Worm (Caenorhabditis elegans): ENCODE data around the gene W07G1.7.

The W07G1.7 gene

DNA sequence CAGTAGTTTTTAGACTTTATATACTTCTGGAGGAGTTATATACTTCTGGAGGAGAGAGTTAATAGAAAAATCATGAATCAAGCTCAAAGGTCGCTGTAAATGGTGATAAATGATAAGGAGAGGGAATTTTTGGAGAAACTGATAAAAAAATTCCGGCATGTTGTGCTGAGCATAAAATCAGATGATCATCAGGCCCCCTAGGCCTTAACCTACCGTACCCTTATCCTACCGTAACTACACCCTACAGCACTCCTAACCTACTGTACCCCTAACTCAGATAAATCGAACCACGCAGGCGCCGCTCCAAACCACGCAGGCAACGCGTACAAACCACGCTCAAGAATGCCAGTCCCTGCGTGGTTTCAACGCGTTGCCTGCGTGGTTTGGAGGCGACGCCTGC lies 33.9 kb upstream of the W07G1.7 start, which contains the start of gene F01D5.3:
F01D5.3 (minus strand) TSS at position 101 of the 400 bp plus-strand sequence.
- TF ChIP-seq nhr-28 (tag; optimal IDR thresholded peaks at IDR 0.05) (peak; percentile 7), pqm-1 (tag; optimal IDR thresholded peaks at IDR 0.05) (peak; percentile 41)

- TF ChIP-seq daf-8 (GFP tag; IDR thresholded peaks at IDR 0.05) (no peak), zag-1 (tag; optimal IDR thresholded peaks at IDR 0.05) (no peak), F44E2.7 (GFP tag; IDR thresholded peaks at IDR 0.05) (no peak), ztf-11 (tag; optimal IDR thresholded peaks at IDR 0.05) (no peak), nhr-10 (tag; optimal IDR thresholded peaks at IDR 0.05) (no peak), cey-2 (tag; optimal IDR thresholded peaks at IDR 0.05; ENCODE audit: borderline replicate concordance, insufficient read depth) (no peak), saeg-2 (GFP tag; IDR thresholded peaks at IDR 0.05) (no peak), egl-27 (tag; optimal IDR thresholded peaks at IDR 0.05) (no peak)
Measured at ce11 chrII:13998964-13999363, 32.8 kb upstream of the W07G1.7 start, which contains the start of gene F01D5.2. F01D5.2 (minus strand) TSS chrII:13999064.

DNA sequence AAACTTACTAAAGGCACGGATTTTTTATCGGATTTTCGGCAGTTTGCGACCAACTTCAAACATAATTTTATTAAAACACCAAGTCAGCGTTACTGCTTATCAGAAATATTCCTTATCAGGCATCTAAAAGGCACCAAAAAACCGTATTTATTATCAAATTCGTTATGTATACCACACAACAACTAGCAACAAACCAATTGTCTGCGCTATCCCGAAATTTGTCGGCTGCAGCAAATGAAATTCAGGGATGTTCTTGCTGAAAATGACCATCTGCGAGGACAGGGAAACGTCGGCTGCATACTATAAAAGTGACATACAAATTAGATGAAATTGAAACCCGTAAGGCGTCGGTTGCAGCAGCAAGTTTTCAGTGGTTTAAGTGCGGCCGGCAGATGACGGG lies 31.8 kb upstream of the W07G1.7 start:
- TF ChIP-seq nhr-28 (tag; optimal IDR thresholded peaks at IDR 0.05) (peak; percentile 1), lin-15B (tag; optimal IDR thresholded peaks at IDR 0.05) (no peak), daf-16 (GFP tag; optimal IDR thresholded peaks at IDR 0.05) (no peak), daf-16 (tag; optimal IDR thresholded peaks at IDR 0.05) (peak; percentile 31), dve-1 (tag; optimal IDR thresholded peaks at IDR 0.05; ENCODE audit: insufficient read depth) (peak; percentile 16), ceh-32 (tag; optimal IDR thresholded peaks at IDR 0.05; ENCODE audit: poor library complexity) (no peak), pqm-1 (tag; optimal IDR thresholded peaks at IDR 0.05) (peak; percentile 52), unc-62 (GFP tag; optimal IDR thresholded peaks at IDR 0.05 in 1 of 2) (peak in 1 of 2 experiments; percentile 48), unc-62 (tag; optimal IDR thresholded peaks at IDR 0.05) (no peak), ztf-11 (tag; optimal IDR thresholded peaks at IDR 0.05) (no peak)

DNA sequence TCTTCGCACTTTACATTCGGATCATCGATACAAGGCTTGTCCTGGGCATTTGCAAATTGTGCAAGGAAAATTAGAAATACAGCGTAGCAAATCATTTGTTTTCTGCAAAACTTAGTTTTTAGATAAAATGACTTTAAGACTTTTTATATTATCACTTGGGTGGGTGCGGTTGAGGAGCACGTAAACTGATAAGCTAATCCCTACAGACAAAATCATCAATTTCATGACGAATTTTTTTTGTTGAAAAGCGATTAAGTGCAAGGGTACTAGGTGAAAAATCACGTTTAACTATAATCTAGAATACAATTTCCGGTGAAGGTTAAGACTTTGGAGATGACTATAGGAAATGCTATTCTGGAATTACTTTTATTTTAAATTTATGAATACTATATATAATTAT lies 31.3 kb upstream of the W07G1.7 start, which contains the start of gene F01D5.1:
F01D5.1 (minus strand) TSS at position 105 of the 400 bp plus-strand sequence.
- TF ChIP-seq ZK546.5 (tag; optimal IDR thresholded peaks at IDR 0.05) (no peak), pqm-1 (tag; optimal IDR thresholded peaks at IDR 0.05) (peak; percentile 33), lin-1 (GFP tag; IDR thresholded peaks at IDR 0.05) (0 out of 2 replicates have a peak, but pooled peaks have one; percentile 32), madf-9 (GFP tag; conservative IDR thresholded peaks at IDR 0.05) (no peak), tag-97 (GFP tag; IDR thresholded peaks at IDR 0.05) (no peak), ceh-32 (tag; optimal IDR thresholded peaks at IDR 0.05; ENCODE audit: poor library complexity) (no peak), nhr-42 (GFP tag; IDR thresholded peaks at IDR 0.05) (no peak), aly-2 (tag; optimal IDR thresholded peaks at IDR 0.05) (no peak), R02D3.7 (tag; optimal IDR thresholded peaks at IDR 0.05) (no peak), lin-38 (GFP tag; IDR thresholded peaks at IDR 0.05) (no peak), T26A8.4 (GFP tag; IDR thresholded peaks at IDR 0.05) (no peak), dmd-6 (GFP tag; IDR thresholded peaks at IDR 0.05) (peak; percentile 49; the same call in 1 of the 2 replicates)

DNA sequence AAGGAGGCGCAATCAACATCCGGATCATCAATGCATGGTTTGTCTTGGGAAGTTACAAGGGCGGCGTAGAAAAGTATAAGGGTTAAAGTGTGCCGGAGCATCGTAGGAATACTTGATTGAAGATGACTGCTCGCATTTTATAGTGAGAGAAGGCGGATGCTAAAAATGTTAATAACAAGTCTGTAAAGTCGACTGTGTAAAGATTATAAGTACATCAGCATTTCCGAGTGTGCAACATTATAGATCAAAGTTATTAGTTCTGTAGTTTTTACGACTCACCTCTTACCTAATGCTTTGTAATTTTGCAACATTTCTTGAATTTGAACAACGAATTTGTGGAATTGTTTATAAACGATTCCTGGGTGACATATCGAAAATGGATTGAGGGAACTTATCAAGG lies 28.8 kb upstream of the W07G1.7 start, which contains the start of gene Y39G8B.7:
Y39G8B.7 (minus strand) TSS at position 101 of the 400 bp plus-strand sequence.
- TF ChIP-seq dpl-1 (GFP tag; optimal IDR thresholded peaks at IDR 0.05) (no peak), mxl-3 (GFP tag; optimal IDR thresholded peaks at IDR 0.05) (no peak), zfp-3 (GFP tag; conservative IDR thresholded peaks at IDR 0.05) (no peak)

- TF ChIP-seq spr-1 (tag; optimal IDR thresholded peaks at IDR 0.05) (no peak), dmd-9 (GFP tag; IDR thresholded peaks at IDR 0.05) (no peak), ztf-7 (tag; optimal IDR thresholded peaks at IDR 0.05) (no peak), dmd-6 (GFP tag; IDR thresholded peaks at IDR 0.05) (no peak)
Measured at ce11 chrII:13991741-13992140, 25.6 kb upstream of the W07G1.7 start, which contains the start of gene Y39G8B.5. Y39G8B.5 (minus strand) TSS chrII:13991841.

Measured in whole organism, L4 larva.